5 fruit fly cellular contexts compared by ENCODE assay signal in genomic region chr3L:15500813-15501645, dm6.
TF ChIP-seq lines count a peak whose summit lies in the region.

TSS of gene CG7272 (plus strand) at chr3L:15500938.

- TF ChIP-seq CTCF in whole organism, embryonic (GFP tag; optimal IDR thresholded peaks at IDR 0.05; lab: Kevin White, UChicago), result peak; percentile 23

TF ChIP-seq in whole organism, adult, 20 proteins besides CTCF, POLR2A, EP300 and RAD21:
- TF ChIP-seq cnc (optimal IDR thresholded peaks at IDR 0.05; lab: Kevin White, UChicago), result peak in 1 of 2 experiments; percentile 63
- TF ChIP-seq Crg-1 (GFP tag; optimal IDR thresholded peaks at IDR 0.05; lab: Kevin White, UChicago), result peak; percentile 0
- no peak for TF ChIP-seq Clk (GFP tag; optimal IDR thresholded peaks at IDR 0.05; lab: Kevin White, UChicago)
- TF ChIP-seq CG12768 (GFP tag; optimal IDR thresholded peaks at IDR 0.05; lab: Kevin White, UChicago), result peak; percentile 43
- TF ChIP-seq cic (GFP tag; optimal IDR thresholded peaks at IDR 0.05; lab: Kevin White, UChicago), result peak; percentile 82
- TF ChIP-seq CG7101 (tag; optimal IDR thresholded peaks at IDR 0.05; lab: Kevin White, UChicago), result peak; percentile 22
- TF ChIP-seq Mnt (GFP tag; optimal IDR thresholded peaks at IDR 0.05; lab: Kevin White, UChicago), result peak; percentile 74
- TF ChIP-seq CG33017 (tag; optimal IDR thresholded peaks at IDR 0.05; lab: Kevin White, UChicago), result peak; percentile 21
- no peak for TF ChIP-seq CG5204 (GFP tag; optimal IDR thresholded peaks at IDR 0.05; lab: Kevin White, UChicago)
- TF ChIP-seq CG11617 (GFP tag; optimal IDR thresholded peaks at IDR 0.05; lab: Kevin White, UChicago), result peak; percentile 16

TF ChIP-seq in whole organism, embryonic, 481 proteins besides CTCF, POLR2A, EP300 and RAD21 (continues in another document):
- no peak for TF ChIP-seq schlank (tag; optimal IDR thresholded peaks at IDR 0.05; lab: Kevin White, UChicago)
- TF ChIP-seq CG5953 (GFP tag; IDR thresholded peaks at IDR 0.05; lab: Robert Waterston, UW), result no peak
- no peak for TF ChIP-seq CG14441 (GFP tag; IDR thresholded peaks at IDR 0.05; lab: Robert Waterston, UW)
- peak; percentile 11 for TF ChIP-seq CHES-1-like (GFP tag; optimal IDR thresholded peaks at IDR 0.05; lab: Kevin White, UChicago)
- no peak for TF ChIP-seq Ada2b (GFP tag; IDR thresholded peaks at IDR 0.05; lab: Robert Waterston, UW)
- TF ChIP-seq lmd (GFP tag; IDR thresholded peaks at IDR 0.05; lab: Robert Waterston, UW), result peak; percentile 28; the same call in 1 of the 2 replicates
- TF ChIP-seq pho (GFP tag; optimal IDR thresholded peaks at IDR 0.05; lab: Kevin White, UChicago), result peak; percentile 22
- no peak for TF ChIP-seq ssp (GFP tag; IDR thresholded peaks at IDR 0.05; lab: Robert Waterston, UW)
- peak; percentile 27 for TF ChIP-seq CG4328 (GFP tag; optimal IDR thresholded peaks at IDR 0.05; lab: Kevin White, UChicago)
- TF ChIP-seq CG17385 (GFP tag; optimal IDR thresholded peaks at IDR 0.05; lab: Kevin White, UChicago), result no peak
- TF ChIP-seq Myb (GFP tag; optimal IDR thresholded peaks at IDR 0.05; lab: Kevin White, UChicago), result peak; percentile 90
- TF ChIP-seq CG12659 (GFP tag; optimal IDR thresholded peaks at IDR 0.05; lab: Kevin White, UChicago), result peak; percentile 38
- peak in 1 of 3 experiments; percentile 21 for TF ChIP-seq Stat92E (GFP tag; optimal IDR thresholded peaks at IDR 0.05; lab: Kevin White, UChicago)
- TF ChIP-seq Ssrp (tag; optimal IDR thresholded peaks at IDR 0.05; lab: Kevin White, UChicago), result no peak
- TF ChIP-seq CG34422 (GFP tag; IDR thresholded peaks at IDR 0.05; lab: Robert Waterston, UW), result peak; percentile 62; the same call in 1 of the 3 replicates
- peak; percentile 47 for TF ChIP-seq CG32532 (GFP tag; IDR thresholded peaks at IDR 0.05; lab: Robert Waterston, UW)
- no peak for TF ChIP-seq Eip74EF (GFP tag; optimal IDR thresholded peaks at IDR 0.05; lab: Kevin White, UChicago)
- TF ChIP-seq cato (GFP tag; optimal IDR thresholded peaks at IDR 0.05; lab: Kevin White, UChicago; ENCODE audit: borderline replicate concordance), result no peak
- TF ChIP-seq Lim3 (GFP tag; IDR thresholded peaks at IDR 0.05; lab: Robert Waterston, UW), result no peak
- no peak for TF ChIP-seq CG7745 (tag; optimal IDR thresholded peaks at IDR 0.05; lab: Kevin White, UChicago)

TF ChIP-seq in whole organism, prepupa, 60 proteins besides CTCF, POLR2A, EP300 and RAD21 (continues in another document):
- TF ChIP-seq CG32006 (GFP tag; optimal IDR thresholded peaks at IDR 0.05; lab: Kevin White, UChicago) (peak; percentile 38), salr (GFP tag; optimal IDR thresholded peaks at IDR 0.05; lab: Kevin White, UChicago) (no peak), Eip93F (GFP tag; optimal IDR thresholded peaks at IDR 0.05; lab: Kevin White, UChicago) (no peak), Hr4 (GFP tag; optimal IDR thresholded peaks at IDR 0.05; lab: Kevin White, UChicago) (peak; percentile 0), CG4318 (GFP tag; optimal IDR thresholded peaks at IDR 0.05; lab: Kevin White, UChicago) (no peak), dac (GFP tag; optimal IDR thresholded peaks at IDR 0.05; lab: Kevin White, UChicago) (no peak), fkh (GFP tag; optimal IDR thresholded peaks at IDR 0.05; lab: Kevin White, UChicago) (peak; percentile 85), CG6808 (GFP tag; optimal IDR thresholded peaks at IDR 0.05; lab: Kevin White, UChicago) (no peak), Eip78C (GFP tag; lab: Kevin White, UChicago) (peak; percentile 68), CG8319 (GFP tag; optimal IDR thresholded peaks at IDR 0.05; lab: Kevin White, UChicago) (no peak), vri (GFP tag; optimal IDR thresholded peaks at IDR 0.05; lab: Kevin White, UChicago) (peak; percentile 26), CG6854 (GFP tag; optimal IDR thresholded peaks at IDR 0.05; lab: Kevin White, UChicago) (no peak), eg (GFP tag; IDR thresholded peaks at IDR 0.05; lab: Robert Waterston, UW) (no peak; the same call in 1 of the 3 replicates), OdsH (GFP tag; optimal IDR thresholded peaks at IDR 0.05; lab: Kevin White, UChicago) (no peak), CG8632 (GFP tag; optimal IDR thresholded peaks at IDR 0.05; lab: Kevin White, UChicago) (no peak), Sox14 (GFP tag; optimal IDR thresholded peaks at IDR 0.05; lab: Kevin White, UChicago) (peak; percentile 60), topi (GFP tag; optimal IDR thresholded peaks at IDR 0.05; lab: Kevin White, UChicago) (peak; percentile 7), cyc (GFP tag; optimal IDR thresholded peaks at IDR 0.05; lab: Kevin White, UChicago) (no peak), CG8119 (GFP tag; IDR thresholded peaks at IDR 0.05; lab: Robert Waterston, UW) (peak; percentile 25; the same call in 1 of the 3 replicates), Ets96B (tag; optimal IDR thresholded peaks at IDR 0.05; lab: Kevin White, UChicago) (no peak), CG7368 (GFP tag; optimal IDR thresholded peaks at IDR 0.05; lab: Kevin White, UChicago) (no peak), Hr38 (GFP tag; optimal IDR thresholded peaks at IDR 0.05; lab: Kevin White, UChicago) (no peak)

TF ChIP-seq in whole organism, pupa, 21 proteins besides CTCF, POLR2A, EP300 and RAD21:
- TF ChIP-seq CG4496 (GFP tag; IDR thresholded peaks at IDR 0.05; lab: Robert Waterston, UW) (peak; percentile 57; the same call in 2 of the 3 replicates), Snoo (tag; optimal IDR thresholded peaks at IDR 0.05; lab: Kevin White, UChicago) (no peak), CG9948 (tag; optimal IDR thresholded peaks at IDR 0.05; lab: Kevin White, UChicago) (no peak), gl (tag; optimal IDR thresholded peaks at IDR 0.05; lab: Kevin White, UChicago) (no peak), CG12605 (GFP tag; IDR thresholded peaks at IDR 0.05; lab: Robert Waterston, UW) (0 out of 2 replicates have a peak, but pooled peaks have one; percentile 25), EcR (GFP tag; optimal IDR thresholded peaks at IDR 0.05; lab: Kevin White, UChicago) (peak; percentile 44), CG8301 (tag; optimal IDR thresholded peaks at IDR 0.05; lab: Kevin White, UChicago) (peak; percentile 42), Pif1B (GFP tag; optimal IDR thresholded peaks at IDR 0.05; lab: Kevin White, UChicago) (no peak), CG32121 (GFP tag; IDR thresholded peaks at IDR 0.05; lab: Robert Waterston, UW) (peak; percentile 49; the same call in 1 of the 2 replicates), rn (GFP tag; IDR thresholded peaks at IDR 0.05; lab: Robert Waterston, UW) (no peak), D1 (tag; optimal IDR thresholded peaks at IDR 0.05; lab: Kevin White, UChicago) (peak; percentile 0), CG15710 (tag; optimal IDR thresholded peaks at IDR 0.05; lab: Kevin White, UChicago) (peak; percentile 3), CG13204 (GFP tag; optimal IDR thresholded peaks at IDR 0.05; lab: Kevin White, UChicago) (no peak), CG8159 (tag; optimal IDR thresholded peaks at IDR 0.05; lab: Kevin White, UChicago) (no peak), Pif1A (GFP tag; optimal IDR thresholded peaks at IDR 0.05; lab: Kevin White, UChicago) (no peak), CG14655 (GFP tag; optimal IDR thresholded peaks at IDR 0.05; lab: Kevin White, UChicago) (no peak), CG17806 (tag; optimal IDR thresholded peaks at IDR 0.05; lab: Kevin White, UChicago) (no peak), fd96Ca (GFP tag; IDR thresholded peaks at IDR 0.05; lab: Robert Waterston, UW) (peak; percentile 60; the same call in 1 of the 3 replicates), Ets98B (GFP tag; IDR thresholded peaks at IDR 0.05; lab: Robert Waterston, UW) (peak; percentile 58; the same call in 1 of the 2 replicates)

TF ChIP-seq in whole organism, wandering third instar larva, 38 proteins besides CTCF, POLR2A, EP300 and RAD21 (continues in another document):
- TF ChIP-seq HLH106 (tag; optimal IDR thresholded peaks at IDR 0.05; lab: Kevin White, UChicago) (no peak), OdsH (GFP tag; optimal IDR thresholded peaks at IDR 0.05; lab: Kevin White, UChicago) (no peak), fru (GFP tag; optimal IDR thresholded peaks at IDR 0.05; lab: Kevin White, UChicago) (no peak), Jra (GFP tag; optimal IDR thresholded peaks at IDR 0.05; lab: Kevin White, UChicago) (no peak), dl (GFP tag; optimal IDR thresholded peaks at IDR 0.05; lab: Kevin White, UChicago; ENCODE audit: insufficient read depth in 1 of 2, partially characterized antibody in 2 of 2) (no peak), psq (GFP tag; optimal IDR thresholded peaks at IDR 0.05; lab: Kevin White, UChicago) (no peak), Abd-B (GFP tag; optimal IDR thresholded peaks at IDR 0.05; lab: Kevin White, UChicago) (no peak), N (GFP tag; optimal IDR thresholded peaks at IDR 0.05; lab: Kevin White, UChicago) (no peak), foxo (GFP tag; optimal IDR thresholded peaks at IDR 0.05; lab: Kevin White, UChicago) (no peak), ey (GFP tag; optimal IDR thresholded peaks at IDR 0.05; lab: Kevin White, UChicago) (no peak), CG32264 (GFP tag; optimal IDR thresholded peaks at IDR 0.05; lab: Kevin White, UChicago) (no peak), brk (GFP tag; optimal IDR thresholded peaks at IDR 0.05; lab: Kevin White, UChicago) (no peak), Myc (optimal IDR thresholded peaks at IDR 0.05; lab: Kevin White, UChicago) (no peak), usp (GFP tag; optimal IDR thresholded peaks at IDR 0.05; lab: Kevin White, UChicago) (no peak), sv (GFP tag; optimal IDR thresholded peaks at IDR 0.05; lab: Kevin White, UChicago) (no peak), br (GFP tag; optimal IDR thresholded peaks at IDR 0.05; lab: Kevin White, UChicago) (peak; percentile 42), sage (GFP tag; optimal IDR thresholded peaks at IDR 0.05; lab: Kevin White, UChicago) (no peak), Hr78 (GFP tag; optimal IDR thresholded peaks at IDR 0.05; lab: Kevin White, UChicago) (no peak), pan (optimal IDR thresholded peaks at IDR 0.05; lab: Kevin White, UChicago) (no peak), dmrt93B (GFP tag; optimal IDR thresholded peaks at IDR 0.05; lab: Kevin White, UChicago) (no peak), CrebA (GFP tag; optimal IDR thresholded peaks at IDR 0.05; lab: Kevin White, UChicago; ENCODE audit: borderline replicate concordance) (no peak), dsf (GFP tag; optimal IDR thresholded peaks at IDR 0.05; lab: Kevin White, UChicago; ENCODE audit: borderline replicate concordance) (no peak), Sp1 (GFP tag; optimal IDR thresholded peaks at IDR 0.05; lab: Kevin White, UChicago) (peak; percentile 13), lola (GFP tag; optimal IDR thresholded peaks at IDR 0.05; lab: Kevin White, UChicago) (no peak), h (GFP tag; optimal IDR thresholded peaks at IDR 0.05; lab: Kevin White, UChicago) (peak; percentile 51), woc (GFP tag; optimal IDR thresholded peaks at IDR 0.05; lab: Kevin White, UChicago) (peak; percentile 29), rgr (GFP tag; optimal IDR thresholded peaks at IDR 0.05; lab: Kevin White, UChicago) (peak; percentile 61), jim (GFP tag; optimal IDR thresholded peaks at IDR 0.05; lab: Kevin White, UChicago) (peak; percentile 86), Vsx2 (GFP tag; optimal IDR thresholded peaks at IDR 0.05; lab: Kevin White, UChicago; ENCODE audit: partially characterized antibody) (no peak), CG9705 (GFP tag; optimal IDR thresholded peaks at IDR 0.05; lab: Kevin White, UChicago) (no peak)
